Fruit fly (Drosophila melanogaster) whole organism, prepupa: ENCODE data around the gene solo.

Source experiments
- CG11902 ChIP-seq: fragments of 200-800 bp; sonication (Bioruptor generic); optimal IDR thresholded peaks from 3 replicates; lab custom pipeline; 2016; ENCODE audit warnings: missing biosample characterization, missing genetic modification characterization
- CG1621 ChIP-seq: fragments of 200-800 bp; sonication (Bioruptor generic); optimal IDR thresholded peaks from 3 replicates; lab custom pipeline; 2018; ENCODE audit warnings: missing biosample characterization, mild to moderate bottlenecking, missing genetic modification characterization
- CG16779 ChIP-seq: fragments of 200-800 bp; sonication (Bioruptor generic); optimal IDR thresholded peaks from 3 replicates; lab custom pipeline; 2017; ENCODE audit warnings: missing biosample characterization, mild to moderate bottlenecking, missing genetic modification characterization
- CG6854 ChIP-seq: fragments of 200-800 bp; sonication (Bioruptor generic); optimal IDR thresholded peaks from 2 replicates; lab custom pipeline; 2017; ENCODE audit warnings: missing biosample characterization, mild to moderate bottlenecking, missing genetic modification characterization
- Ets96B ChIP-seq: fragments of 200-800 bp; optimal IDR thresholded peaks from 2 replicates; lab custom pipeline; 2019; ENCODE audit warnings: missing biosample characterization, mild to moderate bottlenecking, missing genetic modification characterization, moderate library complexity
- Hr38 ChIP-seq: sonication (Bioruptor generic); optimal IDR thresholded peaks from 2 replicates; lab custom pipeline; 2016; ENCODE audit warnings: missing biosample characterization, missing genetic modification characterization
- esn ChIP-seq: fragments of 200-800 bp; sonication (Bioruptor generic); optimal IDR thresholded peaks from 2 replicates; lab custom pipeline; 2016; ENCODE audit warnings: missing biosample characterization, mild to moderate bottlenecking, missing genetic modification characterization, moderate library complexity
- spab ChIP-seq: fragments of 200-800 bp; sonication (Bioruptor generic); optimal IDR thresholded peaks from 2 replicates; lab custom pipeline; 2017; ENCODE audit warnings: missing biosample characterization, mild to moderate bottlenecking, missing genetic modification characterization, missing genetic modification reagents
- svp ChIP-seq: fragments of 200-800 bp; sonication (Bioruptor generic); peaks from one replicate; lab custom pipeline; 2016; ENCODE audit warnings: missing biosample characterization, missing genetic modification characterization

dm6 chr2L:15016031-15016430 is 45.4 kb upstream of the solo start, which contains the start of gene GABA-B-R1:
- TF ChIP-seq CG1621: no peak
- no peak for TF ChIP-seq CG16779 (tag; lab: Kevin White, UChicago)
- no peak for TF ChIP-seq spab (GFP tag; lab: Kevin White, UChicago)
- no peak for TF ChIP-seq esn
- TF ChIP-seq Hr38 (GFP tag; lab: Kevin White, UChicago): no peak
- TF ChIP-seq CG11902: no peak
- TF ChIP-seq Ets96B: no peak
- no peak for TF ChIP-seq svp (GFP tag; lab: Kevin White, UChicago)
- TF ChIP-seq CG6854: no peak
